Worm (Caenorhabditis elegans) whole organism, L4 larva: ENCODE results near the gene Y105C5B.11.

ENCODE experiments used
- F26F4.8 ChIP-seq: fragments of 200-800 bp; sonication (Bioruptor generic); conservative IDR thresholded peaks from 2 replicates; pipeline ENCODE4 v1.3.6; 2022; ENCODE audit warnings: missing genetic modification characterization, missing compliant biosample characterization
- R02D3.7 ChIP-seq: fragments of 150-350 bp; sonication (generic microtip); optimal IDR thresholded peaks from 3 replicates; lab custom pipeline; 2014; ENCODE audit warnings: missing biosample characterization, missing genetic modification characterization
- arid-1 ChIP-seq: fragments of 200-800 bp; sonication (Bioruptor generic); conservative IDR thresholded peaks from 2 replicates; pipeline ENCODE4 v1.3.6; 2022; ENCODE audit warnings: missing genetic modification reagents, missing genetic modification characterization, missing compliant biosample characterization
- ceh-28 ChIP-seq: fragments of 150-350 bp; optimal IDR thresholded peaks from 2 replicates; lab custom pipeline; 2014; ENCODE audit warnings: missing biosample characterization, missing genetic modification reagents, missing genetic modification characterization
- duxl-1 ChIP-seq: sonication (generic microtip); optimal IDR thresholded peaks from 2 replicates; lab custom pipeline; 2016; ENCODE audit warnings: mild to moderate bottlenecking, missing genetic modification characterization, moderate library complexity, missing compliant biosample characterization; ENCODE audit not compliant: poor library complexity
- hmg-1.1 ChIP-seq: fragments of 200-800 bp; sonication (Bioruptor generic); IDR thresholded peaks from 2 replicates; pipeline ENCODE4 v1.3.6; 2022; ENCODE audit warnings: missing genetic modification reagents, missing genetic modification characterization, missing compliant biosample characterization
- jun-1 ChIP-seq: fragments of 150-350 bp; optimal IDR thresholded peaks from 2 replicates; lab custom pipeline; 2014; ENCODE audit warnings: missing biosample characterization, missing genetic modification reagents, missing genetic modification characterization
- lin-13 ChIP-seq: fragments of 150-350 bp; optimal IDR thresholded peaks from 2 replicates; lab custom pipeline; 2014; ENCODE audit warnings: missing biosample characterization, missing genetic modification reagents, missing genetic modification characterization
- mdl-1 ChIP-seq, 2 experiments: fragments of 150-350 bp in 1 of 2; sonication (generic microtip) in 1 of 2; optimal IDR thresholded peaks; 2 replicates each; lab custom pipeline; 2014 to 2017; ENCODE audit warnings: missing biosample characterization in 2 of 2, missing genetic modification characterization in 2 of 2
- nhr-76 ChIP-seq: fragments of 150-350 bp; optimal IDR thresholded peaks from 2 replicates; lab custom pipeline; 2014; ENCODE audit warnings: missing biosample characterization, missing genetic modification characterization
- nhr-77 ChIP-seq: fragments of 150-350 bp; optimal IDR thresholded peaks from 2 replicates; lab custom pipeline; 2014; ENCODE audit warnings: missing biosample characterization, missing genetic modification characterization
- pha-4 ChIP-seq, 2 experiments: fragments of 150-350 bp in 1 of 2; fragments of 200-800 bp in 1 of 2; sonication (Bioruptor generic) in 1 of 2; IDR thresholded peaks in 1 of 2; optimal IDR thresholded peaks in 1 of 2; 2 replicates each; pipeline versions ENCODE4 v1.3.6 to Lab custom; 2014 to 2022; ENCODE audit warnings: missing genetic modification characterization in 2 of 2, missing genetic modification reagents in 2 of 2, missing biosample characterization in 1 of 2, missing compliant biosample characterization in 1 of 2
- snpc-4 ChIP-seq: fragments of 150-350 bp; optimal IDR thresholded peaks from 2 replicates; lab custom pipeline; 2014; ENCODE audit warnings: missing biosample characterization, missing genetic modification characterization
- spr-1 ChIP-seq: sonication (generic microtip); optimal IDR thresholded peaks from 2 replicates; lab custom pipeline; 2016; ENCODE audit warnings: mild to moderate bottlenecking, missing genetic modification characterization, missing compliant biosample characterization

DNA sequence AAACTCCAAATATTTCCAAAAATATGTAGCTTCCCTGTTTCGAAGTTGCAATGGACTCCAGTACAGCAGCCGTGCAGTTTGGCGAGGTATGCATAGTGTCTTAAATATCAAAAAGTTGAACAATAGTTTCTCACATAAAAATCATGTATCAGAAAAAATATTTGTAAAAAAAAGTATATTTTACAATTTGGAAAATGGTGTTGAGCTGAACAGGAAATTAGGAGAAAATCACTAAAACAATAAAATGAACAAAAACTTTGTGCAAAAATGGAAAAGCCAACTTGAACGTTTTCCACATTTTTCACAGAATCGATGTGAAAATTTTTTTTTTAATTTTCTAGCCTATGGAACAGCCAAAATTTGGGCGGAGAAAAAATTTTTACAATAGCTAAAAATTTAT lies 14.6 kb downstream of the Y105C5B.11 start, which contains the start of gene Y105C5B.8:
- TF ChIP-seq duxl-1 (tag; lab: Kevin White, UChicago) = no peak
- TF ChIP-seq lin-13 (GFP tag; lab: Kevin White, UChicago) = no peak
- no peak for TF ChIP-seq nhr-77 (tag; lab: Kevin White, UChicago)
- no peak for TF ChIP-seq mdl-1 (tag; optimal IDR thresholded peaks at IDR 0.05; lab: Kevin White, UChicago)
- no peak for TF ChIP-seq snpc-4 (tag; lab: Kevin White, UChicago)
- no peak for TF ChIP-seq F26F4.8 (GFP tag; lab: Robert Waterston, UW)
- no peak for TF ChIP-seq pha-4 (GFP tag; IDR thresholded peaks at IDR 0.05; lab: Robert Waterston, UW)
- no peak for TF ChIP-seq pha-4 (tag; optimal IDR thresholded peaks at IDR 0.05; lab: Kevin White, UChicago)
- TF ChIP-seq R02D3.7 (tag; lab: Kevin White, UChicago) = no peak
- no peak for TF ChIP-seq ceh-28 (tag; lab: Kevin White, UChicago)
- no peak for TF ChIP-seq spr-1
- no peak for TF ChIP-seq jun-1
- TF ChIP-seq hmg-1.1 (GFP tag; lab: Robert Waterston, UW) = no peak
- no peak for TF ChIP-seq nhr-76
- TF ChIP-seq arid-1 (GFP tag; lab: Robert Waterston, UW) = no peak
